Worm (Caenorhabditis elegans): Measurements from ENCODE around the gene pch-2.

The pch-2 gene

DNA sequence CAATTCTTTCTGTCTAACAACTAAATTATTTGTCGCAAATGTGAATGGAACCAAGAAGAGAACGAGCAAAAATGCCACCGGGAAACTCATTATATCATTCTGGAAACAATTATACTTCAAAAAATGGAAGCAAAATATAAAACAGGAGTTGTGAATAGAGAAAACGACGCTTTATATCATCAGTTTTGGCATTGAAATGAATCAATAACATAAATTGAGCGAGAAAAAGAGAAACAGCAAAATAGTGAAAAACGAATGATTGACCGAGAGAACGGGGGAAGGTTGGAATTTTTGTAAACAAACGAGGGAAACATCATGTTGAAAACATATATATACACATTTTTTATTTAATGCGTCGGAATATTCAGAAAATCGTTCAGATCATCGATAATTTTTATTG, 21.3 kb upstream of the pch-2 start, which contains the start of gene ctns-1:
ctns-1 (minus strand) TSS at position 101 of the 400 bp plus-strand sequence.
- TF ChIP-seq B0310.2 (tag; optimal IDR thresholded peaks at IDR 0.05) (no peak), ets-7 (tag; optimal IDR thresholded peaks at IDR 0.05) (no peak), ama-1 (optimal IDR thresholded peaks at IDR 0.05) (no peak), hmg-4 (GFP tag; optimal IDR thresholded peaks at IDR 0.05) (no peak), hnd-1 (tag; optimal IDR thresholded peaks at IDR 0.05) (no peak), ceh-36 (tag; optimal IDR thresholded peaks at IDR 0.05) (no peak), tra-4 (tag; optimal IDR thresholded peaks at IDR 0.05) (no peak)

DNA sequence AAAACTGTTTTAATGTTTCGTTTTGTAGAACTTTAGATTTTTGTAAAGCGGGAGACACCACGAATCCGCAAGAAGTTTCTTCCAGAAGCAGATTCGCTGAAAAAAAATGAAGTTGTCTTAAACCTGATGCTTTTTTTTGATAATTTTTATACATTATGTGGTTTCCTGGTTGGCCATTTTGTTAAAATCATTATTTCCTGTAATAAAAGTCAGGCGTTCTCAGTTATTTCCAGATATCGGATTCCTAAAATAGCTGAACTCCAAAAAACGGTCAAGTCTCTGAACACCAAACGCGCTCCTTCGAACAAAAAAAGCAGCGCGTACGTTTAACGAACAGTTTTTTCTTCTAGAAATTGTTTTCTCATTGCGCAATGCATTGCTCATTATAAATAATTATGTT, 20.8 kb upstream of the pch-2 start:
- no peak for TF ChIP-seq tbx-37 (GFP tag; conservative IDR thresholded peaks at IDR 0.05)
- TF ChIP-seq pes-1 (GFP tag; IDR thresholded peaks at IDR 0.05) = no peak
- peak; percentile 20 for TF ChIP-seq ceh-13 (GFP tag; optimal IDR thresholded peaks at IDR 0.05)
- TF ChIP-seq hmbx-1 (tag; optimal IDR thresholded peaks at IDR 0.05) = no peak
- TF ChIP-seq scrt-1 (GFP tag; IDR thresholded peaks at IDR 0.05) = no peak
- TF ChIP-seq hnd-1 (tag; optimal IDR thresholded peaks at IDR 0.05) = no peak

DNA sequence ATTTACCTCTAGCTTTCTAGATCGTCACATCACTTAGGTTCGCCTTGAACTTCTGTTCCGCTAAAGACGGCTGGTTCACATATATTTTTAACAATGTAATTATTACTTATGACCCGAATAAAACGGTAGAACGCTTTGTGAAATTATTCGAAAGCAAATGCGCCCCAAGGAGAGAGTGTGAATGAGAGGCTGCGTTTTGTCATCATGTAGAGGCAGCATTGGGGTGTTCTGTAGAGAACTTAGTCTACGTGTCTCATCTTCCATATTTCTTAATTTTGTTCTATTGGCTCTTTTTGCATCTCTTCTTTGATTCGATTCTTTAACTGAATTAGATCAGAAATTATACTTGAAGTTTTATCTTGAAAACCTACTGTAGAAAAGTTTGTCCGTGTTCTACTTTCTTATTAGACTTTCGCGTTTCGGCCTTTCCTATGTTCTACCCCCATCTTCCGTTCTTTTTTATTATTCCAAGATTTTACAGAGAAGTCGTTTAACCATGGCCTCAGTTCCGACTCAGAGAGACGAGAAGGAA, 20.1 kb upstream of the pch-2 start, which contains the start of gene cdc-48.2:
cdc-48.2 (plus strand) TSS at position 482 of the 532 bp plus-strand sequence.
- TF ChIP-seq tbx-11 (GFP tag; IDR thresholded peaks at IDR 0.05) = no peak
- no peak for TF ChIP-seq ceh-36 (tag; optimal IDR thresholded peaks at IDR 0.05)
- TF ChIP-seq sea-1 (GFP tag; conservative IDR thresholded peaks at IDR 0.05) = no peak
- no peak for TF ChIP-seq hmbx-1 (tag; optimal IDR thresholded peaks at IDR 0.05)
- TF ChIP-seq ceh-13 (GFP tag; optimal IDR thresholded peaks at IDR 0.05) = no peak
- no peak for TF ChIP-seq ama-1 (optimal IDR thresholded peaks at IDR 0.05)

DNA sequence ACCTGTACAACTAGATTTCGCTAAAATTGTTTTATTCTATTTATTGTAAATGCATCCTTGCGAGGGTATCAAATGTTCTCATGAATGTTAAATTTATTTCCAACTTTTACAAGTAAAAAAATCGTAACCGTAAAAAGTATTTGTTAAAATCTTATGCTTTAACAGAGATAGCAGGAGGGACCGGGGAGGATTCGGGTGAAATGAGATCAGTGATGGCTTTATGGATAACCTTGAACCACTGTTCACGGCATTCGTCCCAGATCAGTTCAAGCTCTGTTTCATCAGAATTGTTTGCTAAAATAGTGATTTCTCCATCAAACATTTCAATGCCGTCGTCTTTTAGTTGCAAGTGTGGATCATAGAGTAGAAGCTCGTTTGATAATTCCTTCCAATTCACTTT, 17.0 kb upstream of the pch-2 start:
- TF ChIP-seq scrt-1 (GFP tag; IDR thresholded peaks at IDR 0.05) = no peak
- no peak for TF ChIP-seq tbx-37 (GFP tag; conservative IDR thresholded peaks at IDR 0.05)
- no peak for TF ChIP-seq tbx-11 (GFP tag; IDR thresholded peaks at IDR 0.05)
- no peak for TF ChIP-seq ama-1 (optimal IDR thresholded peaks at IDR 0.05)
- TF ChIP-seq hmg-4 (GFP tag; optimal IDR thresholded peaks at IDR 0.05) = no peak
- TF ChIP-seq sea-1 (GFP tag; conservative IDR thresholded peaks at IDR 0.05) = no peak
- no peak for TF ChIP-seq hnd-1 (tag; optimal IDR thresholded peaks at IDR 0.05)
- TF ChIP-seq pes-1 (GFP tag; IDR thresholded peaks at IDR 0.05) = no peak
- no peak for TF ChIP-seq tra-4 (tag; optimal IDR thresholded peaks at IDR 0.05)
- TF ChIP-seq aly-1 (tag; optimal IDR thresholded peaks at IDR 0.05) = no peak
- no peak for TF ChIP-seq ceh-36 (tag; optimal IDR thresholded peaks at IDR 0.05)

DNA sequence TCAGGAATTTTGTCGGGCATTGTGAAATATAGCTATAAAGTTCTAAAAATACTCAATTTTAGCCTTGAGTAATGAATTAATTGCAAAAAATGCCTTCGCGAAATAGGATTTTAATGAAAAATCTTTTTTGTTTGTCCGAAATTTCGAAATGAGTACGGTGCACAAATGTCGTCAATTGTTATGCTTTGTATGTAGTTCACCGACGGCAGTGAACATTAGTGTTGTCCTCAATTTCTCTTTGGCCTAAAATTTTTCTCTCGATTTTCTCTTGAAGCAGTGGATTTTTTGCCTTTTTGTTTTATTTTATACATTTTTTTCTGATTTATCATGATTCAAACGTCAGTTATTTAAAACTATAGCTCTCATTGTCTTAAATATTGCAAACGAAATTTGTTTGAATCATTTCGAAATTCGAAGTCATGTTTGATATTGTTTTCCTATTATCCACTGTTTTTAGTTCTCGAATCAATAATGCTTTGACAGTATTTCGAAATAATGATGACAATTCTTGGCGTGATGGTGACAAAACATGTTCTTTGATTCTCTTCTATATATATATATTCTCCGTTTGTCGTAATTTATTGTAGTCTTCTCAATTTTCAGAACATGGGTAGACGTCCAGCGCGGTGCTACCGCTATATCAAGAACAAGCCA, 14.7 kb upstream of the pch-2 start, which contains the start of the genes ints-11 and rpl-10:
ints-11 (minus strand) TSS at position 201 of the 654 bp plus-strand sequence.
rpl-10 (plus strand) TSS at position 604 of the 654 bp plus-strand sequence.
- TF ChIP-seq tra-4 (tag; optimal IDR thresholded peaks at IDR 0.05) (no peak), tbx-37 (GFP tag; conservative IDR thresholded peaks at IDR 0.05) (no peak), tbx-11 (GFP tag; IDR thresholded peaks at IDR 0.05) (no peak), scrt-1 (GFP tag; IDR thresholded peaks at IDR 0.05) (no peak), ets-7 (tag; optimal IDR thresholded peaks at IDR 0.05) (no peak), flt-1 (GFP tag; IDR thresholded peaks at IDR 0.05) (no peak), sea-1 (GFP tag; conservative IDR thresholded peaks at IDR 0.05) (no peak), hnd-1 (tag; optimal IDR thresholded peaks at IDR 0.05) (no peak), hmbx-1 (tag; optimal IDR thresholded peaks at IDR 0.05) (no peak), B0310.2 (tag; optimal IDR thresholded peaks at IDR 0.05) (no peak), aly-1 (tag; optimal IDR thresholded peaks at IDR 0.05) (no peak), F13C5.2 (tag; optimal IDR thresholded peaks at IDR 0.05) (no peak), hmg-4 (GFP tag; optimal IDR thresholded peaks at IDR 0.05) (no peak), ceh-36 (tag; optimal IDR thresholded peaks at IDR 0.05) (no peak), ama-1 (optimal IDR thresholded peaks at IDR 0.05) (no peak), ceh-13 (GFP tag; optimal IDR thresholded peaks at IDR 0.05) (no peak)

DNA sequence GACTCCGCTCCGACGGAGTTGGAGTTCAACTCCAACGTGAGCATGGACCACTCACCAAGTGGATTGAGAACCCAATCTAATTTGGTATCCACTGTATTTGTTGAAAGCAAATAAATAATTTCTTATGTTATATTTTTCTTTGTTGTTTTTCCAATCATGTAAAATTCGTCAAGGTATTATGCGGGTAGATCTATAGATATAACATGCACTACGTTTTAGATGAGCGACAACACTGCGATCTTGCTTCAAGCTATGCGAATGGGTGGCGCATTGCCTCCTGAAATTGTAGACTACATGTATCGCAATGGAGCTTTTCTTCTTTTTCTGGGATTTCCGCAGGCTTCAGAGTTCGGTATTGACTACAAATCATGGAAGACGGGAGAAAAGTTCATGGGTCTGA, 13.6 kb upstream of the pch-2 start, which contains the start of gene F10B5.2:
F10B5.2 (plus strand) TSS at position 220 of the 400 bp plus-strand sequence.
- TF ChIP-seq ets-7 (tag; optimal IDR thresholded peaks at IDR 0.05) (no peak), pes-1 (GFP tag; IDR thresholded peaks at IDR 0.05) (no peak), tbx-11 (GFP tag; IDR thresholded peaks at IDR 0.05) (no peak), hmbx-1 (tag; optimal IDR thresholded peaks at IDR 0.05) (no peak), flt-1 (GFP tag; IDR thresholded peaks at IDR 0.05) (no peak), sea-1 (GFP tag; conservative IDR thresholded peaks at IDR 0.05) (no peak), aly-1 (tag; optimal IDR thresholded peaks at IDR 0.05) (no peak), hmg-4 (GFP tag; optimal IDR thresholded peaks at IDR 0.05) (no peak), tra-4 (tag; optimal IDR thresholded peaks at IDR 0.05) (no peak), hnd-1 (tag; optimal IDR thresholded peaks at IDR 0.05) (no peak), ama-1 (optimal IDR thresholded peaks at IDR 0.05) (no peak)

DNA sequence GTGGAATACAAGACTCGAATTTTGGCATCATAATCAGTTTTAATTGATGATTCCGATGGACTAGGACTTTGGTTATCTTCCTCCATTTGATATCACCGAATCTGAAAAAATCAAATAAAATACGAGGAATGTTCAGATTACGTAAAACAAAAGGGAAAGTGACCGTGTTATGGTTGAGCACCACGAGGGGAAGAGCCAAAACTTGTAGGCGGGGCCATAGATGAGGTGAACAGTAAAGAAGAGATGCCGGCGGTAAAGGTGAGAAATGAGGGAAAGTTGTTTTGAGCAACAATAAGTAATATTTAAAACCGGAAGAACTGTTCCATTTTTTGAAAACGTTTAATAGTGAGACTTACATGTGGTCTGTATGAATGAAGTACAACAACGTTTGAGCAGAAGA, 8.2 kb upstream of the pch-2 start, which contains the start of gene F10B5.3:
F10B5.3 (minus strand) TSS at position 101 of the 400 bp plus-strand sequence.
- TF ChIP-seq sea-1 (GFP tag; conservative IDR thresholded peaks at IDR 0.05) (no peak), ets-7 (tag; optimal IDR thresholded peaks at IDR 0.05) (no peak), tbx-11 (GFP tag; IDR thresholded peaks at IDR 0.05) (no peak), hnd-1 (tag; optimal IDR thresholded peaks at IDR 0.05) (no peak), ceh-36 (tag; optimal IDR thresholded peaks at IDR 0.05) (no peak), pes-1 (GFP tag; IDR thresholded peaks at IDR 0.05) (no peak), tbx-37 (GFP tag; conservative IDR thresholded peaks at IDR 0.05) (no peak), B0310.2 (tag; optimal IDR thresholded peaks at IDR 0.05) (no peak), hmg-4 (GFP tag; optimal IDR thresholded peaks at IDR 0.05) (no peak), tra-4 (tag; optimal IDR thresholded peaks at IDR 0.05) (no peak), aly-1 (tag; optimal IDR thresholded peaks at IDR 0.05) (no peak), ceh-13 (GFP tag; optimal IDR thresholded peaks at IDR 0.05) (no peak), F13C5.2 (tag; optimal IDR thresholded peaks at IDR 0.05) (no peak), hmbx-1 (tag; optimal IDR thresholded peaks at IDR 0.05) (no peak)
